Fruit fly (Drosophila melanogaster) whole organism, pupa: ENCODE measurements around the gene CG18178.

ENCODE experiments used
- CG10348 ChIP-seq: fragments of 200-800 bp; sonication (Bioruptor generic); IDR thresholded peaks from 2 replicates; pipeline ENCODE4 v1.3.6; 2022; ENCODE audit warnings: missing biosample characterization, missing genetic modification characterization
- CG12605 ChIP-seq: fragments of 200-800 bp; sonication (Bioruptor generic); IDR thresholded peaks from 2 replicates; pipeline ENCODE4 v1.3.6; 2022; ENCODE audit warnings: missing biosample characterization, missing genetic modification characterization
- CG13204 ChIP-seq: fragments of 200-800 bp; sonication (Bioruptor generic); optimal IDR thresholded peaks from 2 replicates; lab custom pipeline; 2018; ENCODE audit warnings: missing biosample characterization, mild to moderate bottlenecking, missing genetic modification characterization, moderate library complexity
- CG14655 ChIP-seq: fragments of 200-800 bp; sonication (Bioruptor generic); optimal IDR thresholded peaks from 3 replicates; lab custom pipeline; 2017; ENCODE audit warnings: mild to moderate bottlenecking, missing biosample characterization, missing genetic modification reagents, missing genetic modification characterization
- CG15710 ChIP-seq: fragments of 200-800 bp; sonication (Bioruptor generic); optimal IDR thresholded peaks from 2 replicates; lab custom pipeline; 2018; ENCODE audit warnings: missing biosample characterization, mild to moderate bottlenecking, missing genetic modification characterization, moderate library complexity
- CG17806 ChIP-seq: fragments of 200-800 bp; sonication (Bioruptor generic); optimal IDR thresholded peaks from 2 replicates; lab custom pipeline; 2018; ENCODE audit warnings: missing biosample characterization, mild to moderate bottlenecking, missing genetic modification characterization, moderate library complexity
- CG32121 ChIP-seq: fragments of 200-800 bp; sonication (Bioruptor generic); IDR thresholded peaks from 2 replicates; pipeline ENCODE4 v1.3.6; 2022; ENCODE audit warnings: missing biosample characterization, missing genetic modification characterization
- CG34367 ChIP-seq: fragments of 200-800 bp; sonication (Bioruptor generic); optimal IDR thresholded peaks from 2 replicates; lab custom pipeline; 2018; ENCODE audit warnings: missing biosample characterization, mild to moderate bottlenecking, missing genetic modification characterization
- CG4496 ChIP-seq: fragments of 200-800 bp; sonication (Bioruptor generic); IDR thresholded peaks from 3 replicates; pipeline ENCODE4 v1.3.6; 2022; ENCODE audit warnings: missing biosample characterization, missing genetic modification characterization
- CG8159 ChIP-seq: fragments of 200-800 bp; sonication (Bioruptor generic); optimal IDR thresholded peaks from 3 replicates; lab custom pipeline; 2018; ENCODE audit warnings: missing biosample characterization, mild to moderate bottlenecking, missing genetic modification characterization, moderate library complexity
- CG8301 ChIP-seq: fragments of 200-800 bp; sonication (Bioruptor generic); optimal IDR thresholded peaks from 2 replicates; lab custom pipeline; 2018; ENCODE audit warnings: missing biosample characterization, mild to moderate bottlenecking, missing genetic modification characterization
- CG9948 ChIP-seq: fragments of 200-800 bp; sonication (Bioruptor generic); optimal IDR thresholded peaks from 2 replicates; lab custom pipeline; 2018; ENCODE audit warnings: missing biosample characterization, mild to moderate bottlenecking, missing genetic modification characterization, moderate library complexity
- D1 ChIP-seq: fragments of 200-800 bp; sonication (Bioruptor generic); optimal IDR thresholded peaks from 2 replicates; lab custom pipeline; 2018; ENCODE audit warnings: missing biosample characterization, mild to moderate bottlenecking, missing genetic modification characterization, moderate library complexity
- EcR ChIP-seq: fragments of 200-800 bp; sonication (Bioruptor generic); optimal IDR thresholded peaks from 3 replicates; lab custom pipeline; 2019; ENCODE audit warnings: missing biosample characterization, missing genetic modification characterization, mild to moderate bottlenecking, moderate library complexity, missing genetic modification reagents
- Ets98B ChIP-seq: fragments of 200-800 bp; sonication (Bioruptor generic); IDR thresholded peaks from 2 replicates; pipeline ENCODE4 v1.3.6; 2022; ENCODE audit warnings: missing biosample characterization, missing genetic modification characterization
- Pif1A ChIP-seq: fragments of 200-800 bp; sonication (Bioruptor generic); optimal IDR thresholded peaks from 3 replicates; lab custom pipeline; 2016; ENCODE audit warnings: missing biosample characterization, missing genetic modification characterization
- Pif1B ChIP-seq: fragments of 200-800 bp; sonication (Bioruptor generic); optimal IDR thresholded peaks from 3 replicates; lab custom pipeline; 2016; ENCODE audit warnings: missing biosample characterization, missing genetic modification characterization
- Snoo ChIP-seq: fragments of 200-800 bp; sonication (Bioruptor generic); optimal IDR thresholded peaks from 3 replicates; lab custom pipeline; 2017; ENCODE audit warnings: missing biosample characterization, mild to moderate bottlenecking, missing genetic modification characterization, inconsistent platforms
- fd96Ca ChIP-seq: fragments of 200-800 bp; sonication (Bioruptor generic); IDR thresholded peaks from 3 replicates; pipeline ENCODE4 v1.3.6; 2022; ENCODE audit warnings: missing biosample characterization, missing genetic modification characterization
- gl ChIP-seq: fragments of 200-800 bp; sonication (Bioruptor generic); optimal IDR thresholded peaks from 2 replicates; lab custom pipeline; 2018; ENCODE audit warnings: missing biosample characterization, mild to moderate bottlenecking, missing genetic modification characterization
- rn ChIP-seq: fragments of 200-800 bp; sonication (Bioruptor generic); IDR thresholded peaks from 2 replicates; pipeline ENCODE4 v1.3.6; 2022; ENCODE audit warnings: missing biosample characterization, missing genetic modification characterization

Gene CG18178

DNA sequence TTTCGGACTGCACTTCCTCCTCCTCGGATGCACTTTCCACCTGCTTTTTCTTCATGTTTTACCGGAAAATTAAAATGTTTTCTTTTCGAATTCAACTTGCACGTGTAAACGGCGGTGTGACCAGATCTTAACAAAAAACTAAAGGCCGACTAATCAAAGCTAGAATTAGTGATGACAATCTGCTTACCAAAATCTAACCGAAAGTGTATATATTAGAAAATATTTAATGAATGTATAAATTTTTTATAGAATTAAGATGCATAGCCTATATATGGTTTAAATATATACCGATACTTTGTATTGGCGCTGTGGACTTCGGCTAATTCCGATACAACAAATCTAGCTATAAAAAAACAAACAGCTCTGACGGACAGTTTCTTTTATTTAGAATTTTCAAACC, at the start of gene CG18178, which contains the start of gene CG14174:
CG18178 (minus strand) TSS at position 216 of the 400 bp plus-strand sequence.
CG14174 (plus strand) TSS at position 400 of the 400 bp plus-strand sequence.
- TF ChIP-seq Ets98B (GFP tag; lab: Robert Waterston, UW) (0 out of 2 replicates have a peak, but pooled peaks have one; percentile 15), CG9948 (tag; lab: Kevin White, UChicago) (peak; percentile 47), CG17806 (tag; lab: Kevin White, UChicago) (peak; percentile 36), CG8159 (tag; lab: Kevin White, UChicago) (peak; percentile 75), Pif1B (GFP tag; lab: Kevin White, UChicago) (no peak), CG13204 (GFP tag; lab: Kevin White, UChicago) (no peak), rn (no peak), CG4496 (GFP tag; lab: Robert Waterston, UW) (peak; percentile 37; the same call in 2 of the 3 replicates), CG15710 (tag; lab: Kevin White, UChicago) (peak; percentile 73), CG12605 (GFP tag; lab: Robert Waterston, UW) (peak; percentile 48; the same call in 1 of the 2 replicates), CG14655 (GFP tag; lab: Kevin White, UChicago) (no peak), Pif1A (GFP tag; lab: Kevin White, UChicago) (no peak), EcR (GFP tag; lab: Kevin White, UChicago) (no peak), CG8301 (no peak), fd96Ca (GFP tag; lab: Robert Waterston, UW) (no peak), Snoo (tag; lab: Kevin White, UChicago) (peak; percentile 50), CG10348 (GFP tag; lab: Robert Waterston, UW) (no peak), CG32121 (peak; percentile 25; the same call in 1 of the 2 replicates), CG34367 (peak; percentile 25), gl (no peak), D1 (tag; lab: Kevin White, UChicago) (no peak)

dm6 chr3L:9768385-9768784, 49.4 kb upstream of the CG18178 start:
- TF ChIP-seq CG17806 (tag; lab: Kevin White, UChicago) (no peak), CG13204 (GFP tag; lab: Kevin White, UChicago) (no peak), rn (no peak), Pif1B (GFP tag; lab: Kevin White, UChicago) (no peak), CG12605 (GFP tag; lab: Robert Waterston, UW) (no peak), Pif1A (GFP tag; lab: Kevin White, UChicago) (no peak), CG32121 (no peak), D1 (tag; lab: Kevin White, UChicago) (no peak), CG8159 (tag; lab: Kevin White, UChicago) (no peak)

DNA sequence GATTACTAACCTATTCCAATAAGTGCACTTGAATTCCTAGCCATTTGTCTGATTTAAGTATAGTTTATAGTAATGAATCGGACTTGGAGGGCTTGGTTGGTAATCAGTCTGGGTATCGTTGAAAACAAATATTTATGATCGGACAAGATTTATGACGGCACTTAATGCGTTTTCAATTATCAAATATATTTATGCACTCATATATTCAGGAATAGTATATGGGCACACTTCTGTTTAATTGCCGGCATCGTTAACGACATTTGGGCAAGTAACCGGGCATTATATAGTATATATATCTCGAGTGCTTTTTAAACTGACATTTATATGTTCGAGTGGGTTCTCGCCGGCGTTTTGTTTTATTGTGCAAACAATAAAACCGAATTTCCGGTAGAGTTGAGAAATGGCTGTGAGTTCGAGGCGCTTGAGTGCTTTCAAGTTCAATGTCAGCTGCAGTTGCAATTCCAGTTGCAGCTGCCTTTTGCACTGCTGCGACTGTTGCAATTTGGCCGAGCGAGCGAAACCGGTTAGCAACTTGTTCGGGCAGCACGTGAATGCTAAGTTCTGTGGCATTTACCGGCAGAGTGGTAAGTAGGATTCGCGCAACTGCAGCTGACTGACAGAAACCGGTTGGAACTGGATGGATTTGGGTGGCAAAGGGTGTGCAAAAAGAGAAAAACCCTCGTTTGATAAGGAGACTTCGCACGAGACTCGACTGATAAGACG, 48.9 kb upstream of the CG18178 start:
- TF ChIP-seq Pif1B (GFP tag; lab: Kevin White, UChicago) (no peak), CG4496 (GFP tag; lab: Robert Waterston, UW) (peak; percentile 46; the same call in 2 of the 3 replicates), EcR (GFP tag; lab: Kevin White, UChicago) (peak; percentile 88), CG13204 (GFP tag; lab: Kevin White, UChicago) (no peak)

dm6 chr3L:9766364-9766763, 47.4 kb upstream of the CG18178 start:
- TF ChIP-seq gl (no peak), Snoo (tag; lab: Kevin White, UChicago) (no peak), CG12605 (GFP tag; lab: Robert Waterston, UW) (no peak), Ets98B (GFP tag; lab: Robert Waterston, UW) (no peak), D1 (tag; lab: Kevin White, UChicago) (no peak), Pif1B (GFP tag; lab: Kevin White, UChicago) (no peak), CG8159 (tag; lab: Kevin White, UChicago) (no peak), Pif1A (GFP tag; lab: Kevin White, UChicago) (no peak)
- TF ChIP-seq, all 21 proteins: peak for 0

DNA sequence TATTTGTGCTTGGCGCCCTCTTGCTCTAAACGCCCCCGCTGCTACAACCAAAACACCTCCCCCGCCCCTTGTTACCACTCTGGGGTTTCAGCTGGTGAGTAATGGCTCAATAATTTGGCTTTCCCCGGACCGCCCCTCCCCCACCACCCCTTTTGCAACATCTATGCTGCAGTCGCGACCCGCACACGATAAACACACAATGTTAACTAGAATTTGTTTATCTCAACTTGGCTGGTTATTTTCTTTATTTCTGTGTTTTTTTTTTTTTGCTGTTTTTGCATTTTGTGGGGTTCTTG, 46.7 kb upstream of the CG18178 start:
- TF ChIP-seq CG12605 (GFP tag; lab: Robert Waterston, UW) = no peak
- no peak for TF ChIP-seq rn
- no peak for TF ChIP-seq D1 (tag; lab: Kevin White, UChicago)

DNA sequence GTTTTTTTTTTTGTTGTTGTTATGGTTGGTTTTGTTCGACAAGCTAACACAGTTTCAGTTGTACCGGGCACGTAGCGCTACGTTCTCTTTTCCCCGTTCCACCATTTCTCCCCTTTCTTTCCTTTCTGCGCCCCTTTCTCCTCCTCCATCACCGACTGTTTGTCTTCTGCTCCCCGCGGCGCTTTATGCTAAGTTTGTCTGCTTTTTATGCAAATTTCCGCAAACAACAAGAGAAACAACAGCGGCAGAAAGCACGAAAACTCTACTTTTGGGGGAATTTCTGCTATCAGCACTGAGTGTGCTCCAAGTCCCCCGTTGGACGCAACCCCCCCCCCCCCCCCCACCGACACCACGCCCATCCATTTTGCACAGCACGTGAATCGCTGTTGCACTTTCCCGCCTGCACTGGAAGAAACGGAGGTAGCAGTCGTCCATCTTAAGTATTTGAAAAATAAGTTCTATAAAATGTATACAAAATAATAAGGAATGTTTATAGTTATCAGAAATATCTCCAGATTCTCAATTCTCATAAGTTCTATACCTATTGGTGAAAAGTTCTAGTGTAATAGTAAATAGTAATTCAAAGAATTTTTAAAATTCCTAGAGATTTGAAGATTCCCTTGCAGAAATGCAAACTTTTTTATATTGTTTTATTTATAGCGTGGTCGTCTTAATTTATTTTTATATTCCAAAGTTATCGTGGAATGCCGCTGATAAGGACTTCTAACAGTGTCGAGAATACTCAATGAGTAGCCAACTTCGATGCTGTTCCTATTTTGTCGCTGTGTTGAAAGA, 46.2 kb upstream of the CG18178 start:
- TF ChIP-seq CG12605 (GFP tag; lab: Robert Waterston, UW) (0 out of 2 replicates have a peak, but pooled peaks have one; percentile 16), CG8301 (peak; percentile 62), Pif1A (GFP tag; lab: Kevin White, UChicago) (peak; percentile 23), Pif1B (GFP tag; lab: Kevin White, UChicago) (peak; percentile 24), CG13204 (GFP tag; lab: Kevin White, UChicago) (no peak), CG15710 (tag; lab: Kevin White, UChicago) (peak; percentile 25), CG14655 (GFP tag; lab: Kevin White, UChicago) (peak; percentile 80), Snoo (tag; lab: Kevin White, UChicago) (peak; percentile 13), CG4496 (GFP tag; lab: Robert Waterston, UW) (peak; percentile 53; the same call in 2 of the 3 replicates), fd96Ca (GFP tag; lab: Robert Waterston, UW) (peak; percentile 23; the same call in 1 of the 3 replicates), CG8159 (tag; lab: Kevin White, UChicago) (peak; percentile 48), CG9948 (tag; lab: Kevin White, UChicago) (peak; percentile 30), CG17806 (tag; lab: Kevin White, UChicago) (peak; percentile 50), CG10348 (GFP tag; lab: Robert Waterston, UW) (no peak), EcR (GFP tag; lab: Kevin White, UChicago) (no peak)
